Fruit fly (Drosophila melanogaster): Measurements from ENCODE around the gene CG46464.

The CG46464 gene

dm6 chrX:17404883-17405282 is 38.9 kb downstream of the CG46464 start:
- TF ChIP-seq D1 (tag; optimal IDR thresholded peaks at IDR 0.05) (no peak), Snoo (tag; optimal IDR thresholded peaks at IDR 0.05) (no peak), fd96Ca (GFP tag; IDR thresholded peaks at IDR 0.05) (no peak), Pif1A (GFP tag; optimal IDR thresholded peaks at IDR 0.05) (no peak), CG14655 (GFP tag; optimal IDR thresholded peaks at IDR 0.05) (no peak), CG15710 (tag; optimal IDR thresholded peaks at IDR 0.05) (no peak), CG32121 (GFP tag; IDR thresholded peaks at IDR 0.05) (no peak), CG13204 (GFP tag; optimal IDR thresholded peaks at IDR 0.05) (no peak), gl (tag; optimal IDR thresholded peaks at IDR 0.05) (no peak), rn (GFP tag; IDR thresholded peaks at IDR 0.05) (no peak), Ets98B (GFP tag; IDR thresholded peaks at IDR 0.05) (no peak), CG17806 (tag; optimal IDR thresholded peaks at IDR 0.05) (no peak), CG9948 (tag; optimal IDR thresholded peaks at IDR 0.05) (no peak), CG10348 (GFP tag; IDR thresholded peaks at IDR 0.05) (no peak), EcR (GFP tag; optimal IDR thresholded peaks at IDR 0.05) (no peak), CG8159 (tag; optimal IDR thresholded peaks at IDR 0.05) (no peak), CG8301 (tag; optimal IDR thresholded peaks at IDR 0.05) (no peak)

- TF ChIP-seq CG17806 (tag; optimal IDR thresholded peaks at IDR 0.05) (no peak), CG15710 (tag; optimal IDR thresholded peaks at IDR 0.05) (no peak), CG34367 (tag; optimal IDR thresholded peaks at IDR 0.05) (no peak), CG10348 (GFP tag; IDR thresholded peaks at IDR 0.05) (no peak), Snoo (tag; optimal IDR thresholded peaks at IDR 0.05) (no peak), CG14655 (GFP tag; optimal IDR thresholded peaks at IDR 0.05) (no peak), CG8159 (tag; optimal IDR thresholded peaks at IDR 0.05) (no peak), Ets98B (GFP tag; IDR thresholded peaks at IDR 0.05) (no peak), CG12605 (GFP tag; IDR thresholded peaks at IDR 0.05) (no peak), CG13204 (GFP tag; optimal IDR thresholded peaks at IDR 0.05) (no peak)
Measured at dm6 chrX:17398215-17398614, 45.6 kb downstream of the CG46464 start.

dm6 chrX:17397103-17397711 is 46.6 kb downstream of the CG46464 start, which contains the start of gene B-H1:
B-H1 (plus strand) TSS chrX:17397478.
- TF ChIP-seq CG13204 (GFP tag; optimal IDR thresholded peaks at IDR 0.05) (peak; percentile 29), rn (GFP tag; IDR thresholded peaks at IDR 0.05) (no peak), CG4496 (GFP tag; IDR thresholded peaks at IDR 0.05) (peak; percentile 51; the same call in 2 of the 3 replicates)

dm6 chrX:17382995-17383394 is 60.8 kb downstream of the CG46464 start:
- no peak for TF ChIP-seq EcR (GFP tag; optimal IDR thresholded peaks at IDR 0.05)
- TF ChIP-seq CG12605 (GFP tag; IDR thresholded peaks at IDR 0.05): no peak
- no peak for TF ChIP-seq gl (tag; optimal IDR thresholded peaks at IDR 0.05)
- no peak for TF ChIP-seq CG17806 (tag; optimal IDR thresholded peaks at IDR 0.05)
- no peak for TF ChIP-seq CG32121 (GFP tag; IDR thresholded peaks at IDR 0.05)
- no peak for TF ChIP-seq CG10348 (GFP tag; IDR thresholded peaks at IDR 0.05)
- TF ChIP-seq D1 (tag; optimal IDR thresholded peaks at IDR 0.05): no peak
- TF ChIP-seq CG8159 (tag; optimal IDR thresholded peaks at IDR 0.05): no peak

dm6 chrX:17379430-17379829 is 64.4 kb downstream of the CG46464 start:
- no peak for TF ChIP-seq EcR (GFP tag; optimal IDR thresholded peaks at IDR 0.05)
- TF ChIP-seq rn (GFP tag; IDR thresholded peaks at IDR 0.05): no peak
- TF ChIP-seq CG8301 (tag; optimal IDR thresholded peaks at IDR 0.05): no peak
- no peak for TF ChIP-seq CG32121 (GFP tag; IDR thresholded peaks at IDR 0.05)
- TF ChIP-seq Snoo (tag; optimal IDR thresholded peaks at IDR 0.05): no peak
- no peak for TF ChIP-seq CG8159 (tag; optimal IDR thresholded peaks at IDR 0.05)
- TF ChIP-seq gl (tag; optimal IDR thresholded peaks at IDR 0.05): no peak
- no peak for TF ChIP-seq Pif1A (GFP tag; optimal IDR thresholded peaks at IDR 0.05)
- no peak for TF ChIP-seq CG34367 (tag; optimal IDR thresholded peaks at IDR 0.05)
- TF ChIP-seq CG15710 (tag; optimal IDR thresholded peaks at IDR 0.05): no peak
- no peak for TF ChIP-seq CG12605 (GFP tag; IDR thresholded peaks at IDR 0.05)
- no peak for TF ChIP-seq fd96Ca (GFP tag; IDR thresholded peaks at IDR 0.05)
- TF ChIP-seq CG4496 (GFP tag; IDR thresholded peaks at IDR 0.05): no peak
- no peak for TF ChIP-seq CG13204 (GFP tag; optimal IDR thresholded peaks at IDR 0.05)
- TF ChIP-seq CG10348 (GFP tag; IDR thresholded peaks at IDR 0.05): no peak
- TF ChIP-seq Pif1B (GFP tag; optimal IDR thresholded peaks at IDR 0.05): no peak
- TF ChIP-seq Ets98B (GFP tag; IDR thresholded peaks at IDR 0.05): no peak

Data from whole organism, pupa.